Worm (Caenorhabditis elegans) whole organism, L3 larva: ENCODE data around the gene ubl-1.

Experiments
- fkh-2 ChIP-seq: fragments of 150-350 bp; optimal IDR thresholded peaks from 2 replicates; lab custom pipeline; 2014; ENCODE audit warnings: missing biosample characterization, missing genetic modification reagents, missing genetic modification characterization
- nhr-23 ChIP-seq: fragments of 150-350 bp; optimal IDR thresholded peaks from 2 replicates; lab custom pipeline; 2014; ENCODE audit warnings: missing biosample characterization, missing genetic modification reagents, missing genetic modification characterization
- sea-2 ChIP-seq: fragments of 150-350 bp; sonication (generic microtip); optimal IDR thresholded peaks from 4 replicates; lab custom pipeline; 2014; ENCODE audit warnings: missing biosample characterization, missing genetic modification reagents, missing genetic modification characterization

DNA sequence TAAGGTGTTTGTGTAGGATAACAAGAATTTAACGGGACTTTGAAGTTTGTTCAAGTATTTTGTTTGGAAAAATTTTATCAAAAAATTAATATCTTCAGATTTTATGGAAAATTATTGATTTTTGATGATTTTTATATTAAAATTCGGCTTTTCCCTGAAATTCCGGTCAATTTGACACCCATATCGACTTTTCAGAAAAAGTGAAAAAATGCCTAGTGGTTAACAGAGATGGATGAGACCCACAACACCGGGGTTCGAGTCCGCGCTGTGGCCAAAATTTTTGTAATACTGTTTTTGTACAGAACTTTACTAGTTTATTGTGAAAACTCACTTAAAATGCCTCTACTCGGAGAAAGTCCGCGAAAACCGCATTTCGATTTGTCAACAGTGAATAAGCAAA lies 41.5 kb downstream of the ubl-1 start:
- no peak for TF ChIP-seq fkh-2 (tag; lab: Kevin White, UChicago)
- TF ChIP-seq sea-2 (GFP tag; lab: Kevin White, UChicago): no peak
- TF ChIP-seq nhr-23 (tag; lab: Kevin White, UChicago): no peak
